Fruit fly (Drosophila melanogaster): ENCODE measurements around the gene CG2691.
A peak's percentile ranks its signal among the peaks of the same experiment; 100 is the strongest.

The CG2691 gene

dm6 chrX:13624334-13625079 is at the start of gene CG2691, which contains the start of gene NFAT:
Gene CG2691 (minus strand): TSS chrX:13624408.
Gene NFAT (plus strand): TSS chrX:13624745.
- TF ChIP-seq fru (GFP tag; optimal IDR thresholded peaks at IDR 0.05) (no peak), Mio (GFP tag; optimal IDR thresholded peaks at IDR 0.05) (no peak), Myc (optimal IDR thresholded peaks at IDR 0.05) (peak; percentile 53), h (GFP tag; optimal IDR thresholded peaks at IDR 0.05) (peak; percentile 8), Dif (GFP tag; optimal IDR thresholded peaks at IDR 0.05; ENCODE audit: partially characterized antibody) (no peak), sage (GFP tag; optimal IDR thresholded peaks at IDR 0.05) (no peak), Abd-B (GFP tag; optimal IDR thresholded peaks at IDR 0.05) (no peak)

- TF ChIP-seq Hr83 (GFP tag; optimal IDR thresholded peaks at IDR 0.05; ENCODE audit: poor library complexity, severe bottlenecking): no peak
- no peak for TF ChIP-seq fru (GFP tag; optimal IDR thresholded peaks at IDR 0.05)
- TF ChIP-seq Sp1 (GFP tag; optimal IDR thresholded peaks at IDR 0.05): no peak
- no peak for TF ChIP-seq woc (GFP tag; optimal IDR thresholded peaks at IDR 0.05)
- TF ChIP-seq CG32264 (GFP tag; optimal IDR thresholded peaks at IDR 0.05): no peak
- TF ChIP-seq psq (GFP tag; optimal IDR thresholded peaks at IDR 0.05): peak; percentile 18
Measured at dm6 chrX:13670329-13670847, 46.2 kb upstream of the CG2691 start.

- TF ChIP-seq psq (GFP tag; optimal IDR thresholded peaks at IDR 0.05) (no peak), Rel (GFP tag; optimal IDR thresholded peaks at IDR 0.05) (no peak), Rel (tag; optimal IDR thresholded peaks at IDR 0.05) (peak; percentile 71)
Measured at dm6 chrX:13669366-13669765, 45.2 kb upstream of the CG2691 start, which contains the start of gene CG15760. Gene CG15760 (plus strand): TSS chrX:13669699.

dm6 chrX:13667656-13668055 is 43.4 kb upstream of the CG2691 start, which contains the start of the genes DNAlig4 and CG11164:
Gene DNAlig4 (minus strand): TSS chrX:13667811.
Gene CG11164 (plus strand): TSS chrX:13668014.
- no peak for TF ChIP-seq Hr83 (GFP tag; optimal IDR thresholded peaks at IDR 0.05; ENCODE audit: poor library complexity, severe bottlenecking)

- no peak for TF ChIP-seq Jra (GFP tag; optimal IDR thresholded peaks at IDR 0.05)
- TF ChIP-seq Rel (GFP tag; optimal IDR thresholded peaks at IDR 0.05): no peak
- peak; percentile 40 for TF ChIP-seq Rel (tag; optimal IDR thresholded peaks at IDR 0.05)
Measured at dm6 chrX:13651170-13651569, 27.0 kb upstream of the CG2691 start.

dm6 chrX:13649801-13650200 is 25.6 kb upstream of the CG2691 start:
- TF ChIP-seq h (GFP tag; optimal IDR thresholded peaks at IDR 0.05) (no peak), Dfd (GFP tag; optimal IDR thresholded peaks at IDR 0.05) (peak; percentile 84)

dm6 chrX:13648819-13649218 is 24.6 kb upstream of the CG2691 start:
- TF ChIP-seq Abd-B (GFP tag; optimal IDR thresholded peaks at IDR 0.05): no peak
- TF ChIP-seq dmrt93B (GFP tag; optimal IDR thresholded peaks at IDR 0.05): no peak
- TF ChIP-seq dsf (GFP tag; optimal IDR thresholded peaks at IDR 0.05; ENCODE audit: borderline replicate concordance): no peak
- TF ChIP-seq Myc (optimal IDR thresholded peaks at IDR 0.05): no peak

- no peak for TF ChIP-seq fru (GFP tag; optimal IDR thresholded peaks at IDR 0.05)
- no peak for TF ChIP-seq N (GFP tag; optimal IDR thresholded peaks at IDR 0.05)
- TF ChIP-seq Jra (GFP tag; optimal IDR thresholded peaks at IDR 0.05): no peak
- TF ChIP-seq Dif (GFP tag; optimal IDR thresholded peaks at IDR 0.05; ENCODE audit: partially characterized antibody): no peak
- no peak for TF ChIP-seq sv (GFP tag; optimal IDR thresholded peaks at IDR 0.05)
- no peak for TF ChIP-seq lola (GFP tag; optimal IDR thresholded peaks at IDR 0.05)
- TF ChIP-seq Rel (GFP tag; optimal IDR thresholded peaks at IDR 0.05): no peak
- no peak for TF ChIP-seq Rel (tag; optimal IDR thresholded peaks at IDR 0.05)
- TF ChIP-seq GATAd (GFP tag; optimal IDR thresholded peaks at IDR 0.05): no peak
- TF ChIP-seq rgr (GFP tag; optimal IDR thresholded peaks at IDR 0.05): no peak
- no peak for TF ChIP-seq dsf (GFP tag; optimal IDR thresholded peaks at IDR 0.05; ENCODE audit: borderline replicate concordance)
- TF ChIP-seq jim (GFP tag; optimal IDR thresholded peaks at IDR 0.05): no peak
Measured at dm6 chrX:13646175-13646574, 22.0 kb upstream of the CG2691 start.
